Fruit fly (Drosophila melanogaster) whole organism, embryonic: ENCODE results near the gene QIL1.

Experiments used
- Abd-B ChIP-seq: fragments of 200-800 bp; sonication (Bioruptor generic); optimal IDR thresholded peaks from 2 replicates; lab custom pipeline; 2018; ENCODE audit warnings: missing biosample characterization, mild to moderate bottlenecking, missing genetic modification characterization, moderate library complexity
- Atf3 ChIP-seq: fragments of 200-800 bp; sonication (Bioruptor generic); optimal IDR thresholded peaks from 3 replicates; lab custom pipeline; 2016; ENCODE audit warnings: missing biosample characterization, missing genetic modification characterization
- BEAF-32 ChIP-seq: fragments of 200-800 bp; sonication (Bioruptor generic); optimal IDR thresholded peaks from 3 replicates; lab custom pipeline; 2017; ENCODE audit warnings: missing biosample characterization, missing genetic modification characterization, mild to moderate bottlenecking, moderate library complexity, missing genetic modification reagents
- CG12942 ChIP-seq: fragments of 200-800 bp; sonication (Bioruptor generic); optimal IDR thresholded peaks from 3 replicates; lab custom pipeline; 2016; ENCODE audit warnings: missing biosample characterization, missing genetic modification characterization
- CG14860 ChIP-seq: fragments of 200-800 bp; sonication (Bioruptor generic); IDR thresholded peaks from 3 replicates; pipeline ENCODE4 v1.3.6; 2022; ENCODE audit warnings: missing biosample characterization, missing genetic modification characterization; ENCODE audit not compliant: partially characterized antibody
- CG14965 ChIP-seq: fragments of 200-800 bp; sonication (Bioruptor generic); optimal IDR thresholded peaks from 2 replicates; lab custom pipeline; 2016; ENCODE audit warnings: missing biosample characterization, missing genetic modification characterization, borderline replicate concordance
- CG2116 ChIP-seq: fragments of 200-800 bp; sonication (Bioruptor generic); optimal IDR thresholded peaks from 3 replicates; lab custom pipeline; 2018; ENCODE audit warnings: missing biosample characterization, mild to moderate bottlenecking, missing genetic modification characterization
- CG3163 ChIP-seq: fragments of 200-800 bp; sonication (Bioruptor generic); optimal IDR thresholded peaks from 3 replicates; lab custom pipeline; 2016; ENCODE audit warnings: missing biosample characterization, missing genetic modification characterization
- CG9437 ChIP-seq: fragments of 200-800 bp; sonication (Bioruptor generic); optimal IDR thresholded peaks from 2 replicates; lab custom pipeline; 2018; ENCODE audit warnings: missing biosample characterization, mild to moderate bottlenecking, missing genetic modification characterization
- CG9817 ChIP-seq: fragments of 200-800 bp; sonication (Bioruptor generic); optimal IDR thresholded peaks from 2 replicates; lab custom pipeline; 2018; ENCODE audit warnings: missing biosample characterization, mild to moderate bottlenecking, missing genetic modification characterization, moderate library complexity
- Ets65A ChIP-seq: fragments of 200-800 bp; sonication (Bioruptor generic); peaks from one replicate; lab custom pipeline; 2016; ENCODE audit warnings: missing biosample characterization, missing genetic modification characterization
- Gsc ChIP-seq: fragments of 200-800 bp; sonication (Bioruptor generic); IDR thresholded peaks from 2 replicates; pipeline ENCODE4 v1.3.6; 2022; ENCODE audit warnings: missing biosample characterization, missing genetic modification characterization
- HHEX ChIP-seq: fragments of 200-800 bp; sonication (Bioruptor generic); optimal IDR thresholded peaks from 3 replicates; lab custom pipeline; 2017; ENCODE audit warnings: missing biosample characterization, mild to moderate bottlenecking, missing genetic modification characterization, missing genetic modification reagents
- Hey ChIP-seq: fragments of 200-800 bp; sonication (Bioruptor generic); optimal IDR thresholded peaks from 3 replicates; lab custom pipeline; 2018; ENCODE audit warnings: missing biosample characterization, mild to moderate bottlenecking, missing genetic modification characterization
- Lhr ChIP-seq: fragments of 200-800 bp; sonication (Bioruptor generic); optimal IDR thresholded peaks from 3 replicates; lab custom pipeline; 2017; ENCODE audit warnings: mild to moderate bottlenecking, missing biosample characterization, missing genetic modification reagents, missing genetic modification characterization
- Lim3 ChIP-seq: fragments of 200-800 bp; sonication (Bioruptor generic); IDR thresholded peaks from 2 replicates; pipeline ENCODE4 v1.3.6; 2022; ENCODE audit warnings: missing biosample characterization, missing genetic modification characterization
- Med ChIP-seq: fragments of 200-800 bp; sonication (Bioruptor generic); peaks from one replicate; lab custom pipeline; 2016; ENCODE audit warnings: missing biosample characterization, missing genetic modification characterization, mild to moderate bottlenecking, inconsistent platforms, moderate library complexity
- Mrtf ChIP-seq: fragments of 200-800 bp; sonication (Bioruptor generic); IDR thresholded peaks from 3 replicates; pipeline ENCODE4 v1.3.6; 2022; ENCODE audit warnings: missing biosample characterization, missing genetic modification characterization
- NK7.1 ChIP-seq: fragments of 200-800 bp; sonication (Bioruptor generic); optimal IDR thresholded peaks from 3 replicates; lab custom pipeline; 2016; ENCODE audit warnings: missing biosample characterization, missing genetic modification characterization
- Sry-β ChIP-seq: fragments of 200-800 bp; sonication (Bioruptor generic); optimal IDR thresholded peaks from 2 replicates; lab custom pipeline; 2018; ENCODE audit warnings: missing biosample characterization, mild to moderate bottlenecking, missing genetic modification characterization, moderate library complexity
- ab ChIP-seq: fragments of 200-800 bp; sonication (Bioruptor generic); optimal IDR thresholded peaks from 2 replicates; lab custom pipeline; 2016; ENCODE audit warnings: missing biosample characterization, missing genetic modification characterization
- ap ChIP-seq: fragments of 200-800 bp; sonication (Bioruptor generic); IDR thresholded peaks from 2 replicates; pipeline ENCODE4 v1.3.6; 2022; ENCODE audit warnings: missing biosample characterization, missing genetic modification characterization
- ash1 ChIP-seq: fragments of 200-800 bp; sonication (Bioruptor generic); optimal IDR thresholded peaks from 2 replicates; lab custom pipeline; 2018; ENCODE audit warnings: missing biosample characterization, mild to moderate bottlenecking, missing genetic modification characterization
- bowl ChIP-seq: fragments of 200-800 bp; sonication (Bioruptor generic); IDR thresholded peaks from 2 replicates; pipeline ENCODE4 v1.3.6; 2022; ENCODE audit warnings: missing biosample characterization, missing genetic modification characterization
- corto ChIP-seq: fragments of 200-800 bp; sonication (Bioruptor generic); optimal IDR thresholded peaks from 2 replicates; lab custom pipeline; 2016; ENCODE audit warnings: missing biosample characterization, mild to moderate bottlenecking, missing genetic modification characterization, moderate library complexity
- danr ChIP-seq: fragments of 200-800 bp; sonication (Bioruptor generic); IDR thresholded peaks from 2 replicates; pipeline ENCODE4 v1.3.6; 2022; ENCODE audit warnings: missing biosample characterization, missing genetic modification characterization
- dati ChIP-seq: fragments of 200-800 bp; sonication (Bioruptor generic); IDR thresholded peaks from 2 replicates; pipeline ENCODE4 v1.3.6; 2022; ENCODE audit warnings: missing biosample characterization, missing genetic modification characterization
- dimm ChIP-seq: fragments of 200-800 bp; sonication (Bioruptor generic); IDR thresholded peaks from 2 replicates; pipeline ENCODE4 v1.3.6; 2022; ENCODE audit warnings: missing biosample characterization, missing genetic modification characterization
- fd64A ChIP-seq: fragments of 200-800 bp; sonication (Bioruptor generic); optimal IDR thresholded peaks from 3 replicates; lab custom pipeline; 2018; ENCODE audit warnings: missing biosample characterization, mild to moderate bottlenecking, missing genetic modification characterization
- gfzf ChIP-seq: fragments of 200-800 bp; sonication (Bioruptor generic); optimal IDR thresholded peaks from 2 replicates; lab custom pipeline; 2016; ENCODE audit warnings: missing biosample characterization, mild to moderate bottlenecking, missing genetic modification characterization, moderate library complexity
- gsb ChIP-seq: fragments of 200-800 bp; sonication (Bioruptor generic); IDR thresholded peaks from 2 replicates; pipeline ENCODE4 v1.3.6; 2022; ENCODE audit warnings: missing biosample characterization, missing genetic modification characterization
- hkb ChIP-seq, 2 experiments: fragments of 200-800 bp in 1 of 2; fragments of >200 bp in 1 of 2; sonication (Bioruptor generic) in 1 of 2; IDR thresholded peaks in 1 of 2; optimal IDR thresholded peaks in 1 of 2; 2 replicates each; pipeline versions ENCODE4 v1.3.6 to Lab custom; 2017 to 2022; ENCODE audit warnings: missing biosample characterization in 1 of 2, missing genetic modification characterization in 1 of 2
- hth ChIP-seq: fragments of >200 bp; optimal IDR thresholded peaks from 2 replicates; lab custom pipeline; 2017; ENCODE audit warnings: inconsistent platforms
- insv ChIP-seq, 2 experiments: fragments of 200-800 bp; sonication (Bioruptor generic); optimal IDR thresholded peaks; 3 replicates each; lab custom pipeline; 2016 to 2018; ENCODE audit warnings: missing biosample characterization in 2 of 2, missing genetic modification characterization in 2 of 2
- lilli ChIP-seq: fragments of 200-800 bp; sonication (Bioruptor generic); optimal IDR thresholded peaks from 3 replicates; lab custom pipeline; 2016; ENCODE audit warnings: missing biosample characterization, missing genetic modification characterization
- maf-S ChIP-seq: fragments of 200-800 bp; sonication (Bioruptor generic); optimal IDR thresholded peaks from 2 replicates; lab custom pipeline; 2016; ENCODE audit warnings: missing biosample characterization, missing genetic modification characterization
- pzg ChIP-seq: fragments of 200-800 bp; sonication (Bioruptor generic); optimal IDR thresholded peaks from 3 replicates; lab custom pipeline; 2018; ENCODE audit warnings: missing biosample characterization, mild to moderate bottlenecking, missing genetic modification characterization, moderate library complexity
- shn ChIP-seq: fragments of 200-800 bp; sonication (Bioruptor generic); optimal IDR thresholded peaks from 3 replicates; lab custom pipeline; 2016; ENCODE audit warnings: missing biosample characterization, missing genetic modification characterization
- slbo ChIP-seq: fragments of 200-800 bp; sonication (Bioruptor generic); IDR thresholded peaks from 2 replicates; pipeline ENCODE4 v1.3.6; 2022; ENCODE audit warnings: missing biosample characterization, missing genetic modification characterization
- tna ChIP-seq: fragments of 200-800 bp; sonication (Bioruptor generic); IDR thresholded peaks from 2 replicates; pipeline ENCODE4 v1.3.6; 2022; ENCODE audit warnings: missing biosample characterization, missing genetic modification characterization; ENCODE audit not compliant: partially characterized antibody

The QIL1 gene

dm6 chr3L:17415967-17416749 lies 49.6 kb upstream of the QIL1 start (continued):
- no peak for TF ChIP-seq HHEX
- no peak for TF ChIP-seq Sry-β (GFP tag; lab: Kevin White, UChicago)
- peak; percentile 86 for TF ChIP-seq Med
- no peak for TF ChIP-seq gsb
- no peak for TF ChIP-seq ap (GFP tag; lab: Robert Waterston, UW)
- TF ChIP-seq hth (lab: Kevin White, UChicago) = no peak
- TF ChIP-seq corto = no peak
- TF ChIP-seq CG2116 (GFP tag; lab: Kevin White, UChicago) = peak; percentile 23
- TF ChIP-seq CG9817 (tag; lab: Kevin White, UChicago) = no peak
- TF ChIP-seq CG9437 (GFP tag; lab: Kevin White, UChicago) = no peak
- no peak for TF ChIP-seq gfzf
- TF ChIP-seq pzg (GFP tag; lab: Kevin White, UChicago) = no peak
- TF ChIP-seq CG3163 = peak; percentile 13
- TF ChIP-seq ab (GFP tag; lab: Kevin White, UChicago) = no peak
- TF ChIP-seq insv (GFP tag; optimal IDR thresholded peaks at IDR 0.05; lab: Kevin White, UChicago) = peak in 1 of 2 experiments; percentile 1
- no peak for TF ChIP-seq NK7.1 (GFP tag; lab: Kevin White, UChicago)
- no peak for TF ChIP-seq CG14965 (GFP tag; lab: Kevin White, UChicago)
- TF ChIP-seq Gsc (GFP tag; lab: Robert Waterston, UW) = no peak
- TF ChIP-seq BEAF-32 (GFP tag; lab: Kevin White, UChicago) = no peak
- peak; percentile 3 for TF ChIP-seq shn
- TF ChIP-seq tna (GFP tag; lab: Robert Waterston, UW) = no peak
- TF ChIP-seq fd64A (GFP tag; lab: Kevin White, UChicago) = no peak
- no peak for TF ChIP-seq CG12942
- no peak for TF ChIP-seq Lim3
- TF ChIP-seq Abd-B (GFP tag; lab: Kevin White, UChicago) = no peak
- TF ChIP-seq dati = no peak
- TF ChIP-seq CG14860 = no peak
- peak; percentile 42 for TF ChIP-seq maf-S
- TF ChIP-seq ash1 (GFP tag; lab: Kevin White, UChicago) = no peak
- no peak; the same call in 1 of the 2 replicates for TF ChIP-seq slbo (GFP tag; lab: Robert Waterston, UW)
- no peak for TF ChIP-seq bowl (GFP tag; lab: Robert Waterston, UW)
- TF ChIP-seq Atf3 (GFP tag; lab: Kevin White, UChicago) = no peak
- no peak for TF ChIP-seq danr (GFP tag; lab: Robert Waterston, UW)
- no peak for TF ChIP-seq Hey (tag; lab: Kevin White, UChicago)
- TF ChIP-seq Ets65A (GFP tag; lab: Kevin White, UChicago) = peak; percentile 92
- TF ChIP-seq lilli (GFP tag; lab: Kevin White, UChicago) = peak; percentile 58
- TF ChIP-seq hkb (optimal IDR thresholded peaks at IDR 0.05; lab: Kevin White, UChicago) = no peak
- no peak for TF ChIP-seq hkb (GFP tag; IDR thresholded peaks at IDR 0.05; lab: Robert Waterston, UW)
- 0 out of 3 replicates have a peak, but pooled peaks have one; percentile 9 for TF ChIP-seq Mrtf
- TF ChIP-seq dimm (GFP tag; lab: Robert Waterston, UW) = no peak
- TF ChIP-seq Lhr (GFP tag; lab: Kevin White, UChicago) = no peak
- TF ChIP-seq, all 482 proteins: peak for 157
